Worm (Caenorhabditis elegans): ENCODE results near the gene ifta-2.

ce11 chrIV:17258824-17259223 is 43.0 kb downstream of the ifta-2 start:
- TF ChIP-seq nhr-237 (tag; optimal IDR thresholded peaks at IDR 0.05) (no peak), lin-32 (GFP tag; optimal IDR thresholded peaks at IDR 0.05) (no peak), snpc-4 (tag; optimal IDR thresholded peaks at IDR 0.05) (no peak), nhr-28 (tag; optimal IDR thresholded peaks at IDR 0.05) (no peak)
